Worm (Caenorhabditis elegans): ENCODE results near the gene F02C12.2.

F02C12.2 gene

DNA sequence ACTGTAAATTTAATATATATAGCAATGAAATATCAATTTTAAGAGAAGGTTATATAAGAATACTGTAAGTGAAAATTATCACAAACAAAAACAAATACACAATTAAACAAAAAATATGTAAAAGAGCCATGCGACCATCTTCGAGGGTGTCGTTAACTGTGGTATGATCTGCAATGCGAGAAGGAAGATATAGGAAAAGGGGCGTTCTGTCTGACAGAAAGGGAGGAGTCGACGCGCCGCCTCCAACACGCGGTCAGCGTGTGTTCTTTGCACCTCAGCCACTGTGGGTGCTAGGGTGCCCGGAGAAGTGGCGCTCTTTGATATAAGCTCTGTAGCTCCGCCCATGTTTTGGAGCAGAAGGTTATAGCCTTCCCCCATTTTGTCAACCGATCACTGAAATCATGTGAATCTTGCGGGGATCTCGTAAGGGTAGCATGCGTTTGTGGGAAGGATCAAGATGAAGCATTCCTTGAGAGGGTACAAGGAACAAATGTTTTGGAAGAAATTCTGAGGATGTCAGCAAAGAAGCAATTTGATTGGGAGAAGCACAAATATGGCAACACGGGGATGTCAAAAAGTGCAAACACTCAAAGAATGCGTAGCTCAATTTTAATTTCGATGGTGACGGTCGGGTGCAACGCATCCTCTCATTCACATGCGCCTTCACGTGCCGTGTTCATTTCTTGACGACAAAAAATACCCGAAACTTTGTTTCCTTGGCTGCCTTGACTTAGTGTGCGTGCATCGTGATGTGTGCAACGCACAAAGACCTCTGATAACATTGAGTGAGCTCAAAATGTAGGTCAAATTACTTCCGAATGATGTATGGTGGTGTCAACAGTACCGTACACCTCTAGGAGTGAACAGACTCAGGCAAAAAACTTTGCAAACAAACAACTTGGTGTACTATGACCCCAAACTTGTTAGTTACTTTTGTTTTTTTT is 48.0 kb downstream of the F02C12.2 start, which contains the start of gene mxl-3 (continued):
- TF ChIP-seq Y53F4B.3 (GFP tag; IDR thresholded peaks at IDR 0.05) (no peak), chd-7 (tag; optimal IDR thresholded peaks at IDR 0.05) (peak; percentile 36), ceh-100 (GFP tag; IDR thresholded peaks at IDR 0.05) (no peak), athp-1 (tag; optimal IDR thresholded peaks at IDR 0.05) (no peak), xnd-1 (tag; optimal IDR thresholded peaks at IDR 0.05) (no peak), ztf-18 (tag; optimal IDR thresholded peaks at IDR 0.05) (no peak), F23B12.7 (tag; optimal IDR thresholded peaks at IDR 0.05; ENCODE audit: insufficient read depth) (no peak), tlf-1 (GFP tag; optimal IDR thresholded peaks at IDR 0.05) (no peak), F49E8.2 (tag; optimal IDR thresholded peaks at IDR 0.05; ENCODE audit: insufficient read depth) (no peak), ets-4 (GFP tag; optimal IDR thresholded peaks at IDR 0.05) (no peak)

DNA sequence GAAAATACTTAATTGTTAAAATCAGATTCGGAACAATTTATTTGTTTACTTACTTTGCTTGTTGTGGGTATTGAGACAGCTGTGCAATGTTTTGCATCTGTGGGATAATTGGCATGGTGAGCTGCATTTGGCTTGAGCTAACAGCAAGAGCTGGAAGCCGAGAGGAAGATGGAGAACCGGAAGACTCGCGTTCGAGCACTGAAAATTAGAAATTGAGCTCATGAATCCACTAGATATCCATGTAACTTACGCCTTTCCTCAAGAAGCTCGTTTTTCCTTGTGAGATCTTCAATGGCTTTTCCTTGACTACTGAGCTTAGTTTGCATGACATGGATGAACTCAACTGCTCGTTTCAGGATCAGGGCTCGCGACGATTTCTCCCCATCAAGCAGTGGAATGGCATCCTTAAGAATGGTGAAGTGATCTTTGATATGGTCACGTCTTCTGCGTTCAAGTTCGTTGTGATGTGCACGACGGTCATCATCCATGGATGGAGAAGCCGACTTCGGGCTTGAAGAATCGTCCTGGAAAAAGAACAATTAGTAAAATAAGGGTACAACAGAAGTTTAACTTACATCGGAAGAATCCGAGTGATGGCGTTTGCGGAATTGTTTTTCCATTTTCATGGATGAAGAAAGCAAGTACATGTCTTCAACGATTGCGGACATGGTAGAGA is 48.9 kb downstream of the F02C12.2 start:
- peak; percentile 16 for TF ChIP-seq fkh-3 (tag; optimal IDR thresholded peaks at IDR 0.05)
- no peak for TF ChIP-seq ztf-28 (GFP tag; IDR thresholded peaks at IDR 0.05)
- peak; percentile 22 for TF ChIP-seq Y53G8AR.9 (GFP tag; conservative IDR thresholded peaks at IDR 0.05)
- TF ChIP-seq repo-1 (tag; optimal IDR thresholded peaks at IDR 0.05) = peak; percentile 73
- TF ChIP-seq ama-1 (optimal IDR thresholded peaks at IDR 0.05) = peak; percentile 84
- no peak for TF ChIP-seq ama-1 (GFP tag; optimal IDR thresholded peaks at IDR 0.05)
- peak in 1 of 3 experiments; percentile 57 for TF ChIP-seq lin-35 (GFP tag; optimal IDR thresholded peaks at IDR 0.05)
- no peak for TF ChIP-seq F22D6.2 (tag; optimal IDR thresholded peaks at IDR 0.05)
- peak; percentile 71; the same call in 1 of the 2 replicates for TF ChIP-seq Y56A3A.18 (GFP tag; IDR thresholded peaks at IDR 0.05)

DNA sequence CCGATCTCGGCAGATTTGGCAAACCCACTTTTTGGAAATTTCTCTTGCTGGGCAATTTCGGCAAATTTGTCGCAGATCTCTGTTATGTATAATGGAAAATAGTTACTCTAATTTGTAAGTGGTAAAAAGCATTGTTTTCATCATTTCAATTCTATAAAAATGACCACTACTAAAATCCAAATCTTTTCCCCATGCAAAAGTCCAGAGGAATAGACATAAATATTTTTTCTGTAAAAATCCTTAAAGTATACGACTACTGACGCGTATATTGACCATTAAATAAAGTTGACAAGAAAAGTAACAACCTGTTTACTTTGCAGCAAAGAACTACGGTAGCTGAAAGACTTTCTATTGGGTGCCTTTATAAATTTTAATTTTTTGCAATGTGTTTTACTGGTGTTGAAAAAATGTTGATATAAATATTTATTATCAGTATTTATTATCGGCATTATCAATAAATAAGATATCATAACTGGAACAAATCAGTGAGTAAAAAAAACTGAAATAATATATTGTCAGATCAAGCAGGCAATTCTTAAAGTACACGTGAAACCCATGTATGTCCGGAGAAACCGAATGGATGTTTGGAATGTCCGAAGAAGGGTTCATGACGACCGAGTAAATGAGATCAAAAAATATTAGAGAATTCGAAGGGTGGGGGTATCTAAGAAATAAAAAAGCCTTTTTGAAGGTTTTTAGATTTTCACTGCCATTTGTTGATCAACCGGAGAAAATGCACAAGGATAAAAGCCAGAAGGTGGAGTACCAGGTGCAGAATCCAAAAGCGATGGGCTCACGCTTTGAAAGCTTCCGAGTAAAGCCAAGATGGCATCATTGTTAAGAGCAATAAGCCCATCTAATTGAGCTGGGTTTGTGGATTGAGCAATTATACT is 49.6 kb downstream of the F02C12.2 start:
- TF ChIP-seq attf-5 (GFP tag; optimal IDR thresholded peaks at IDR 0.05) = peak; percentile 43
- TF ChIP-seq B0019.2 (GFP tag; conservative IDR thresholded peaks at IDR 0.05) = no peak
- TF ChIP-seq Y56A3A.18 (GFP tag; IDR thresholded peaks at IDR 0.05) = peak; percentile 44
- TF ChIP-seq ZK185.1 (tag; optimal IDR thresholded peaks at IDR 0.05; ENCODE audit: poor library complexity, severe bottlenecking) = peak; percentile 45
- TF ChIP-seq Y53G8AR.9 (GFP tag; conservative IDR thresholded peaks at IDR 0.05) = peak; percentile 80
- no peak for TF ChIP-seq snpc-3.4 (tag; optimal IDR thresholded peaks at IDR 0.05)
- TF ChIP-seq madf-6 (GFP tag; IDR thresholded peaks at IDR 0.05) = peak; percentile 36; the same call in 1 of the 2 replicates
- TF ChIP-seq K11D2.4 (GFP tag; IDR thresholded peaks at IDR 0.05) = peak; percentile 54; the same call in 1 of the 2 replicates
- peak; percentile 94 for TF ChIP-seq ama-1 (optimal IDR thresholded peaks at IDR 0.05)
- no peak for TF ChIP-seq ama-1 (GFP tag; optimal IDR thresholded peaks at IDR 0.05)
- peak; percentile 18 for TF ChIP-seq B0261.1 (tag; optimal IDR thresholded peaks at IDR 0.05)
- TF ChIP-seq Y53F4B.3 (GFP tag; IDR thresholded peaks at IDR 0.05) = no peak
- TF ChIP-seq zim-3 (tag; optimal IDR thresholded peaks at IDR 0.05) = peak; percentile 83
- no peak for TF ChIP-seq Y95B8A.8 (GFP tag; IDR thresholded peaks at IDR 0.05)
- TF ChIP-seq let-607 (tag; optimal IDR thresholded peaks at IDR 0.05) = peak in 1 of 2 experiments; percentile 63
- TF ChIP-seq ztf-6 (GFP tag; IDR thresholded peaks at IDR 0.05) = no peak
- TF ChIP-seq repo-1 (tag; optimal IDR thresholded peaks at IDR 0.05) = peak; percentile 88
- peak; percentile 36; the same call in 1 of the 2 replicates for TF ChIP-seq hsf-1 (GFP tag; IDR thresholded peaks at IDR 0.05)
- peak; percentile 83 for TF ChIP-seq nfyb-1 (GFP tag; IDR thresholded peaks at IDR 0.05)
- TF ChIP-seq C06A6.2 (GFP tag; conservative IDR thresholded peaks at IDR 0.05) = 0 out of 2 replicates have a peak, but pooled peaks have one; percentile 11
- TF ChIP-seq F52B5.7 (tag; optimal IDR thresholded peaks at IDR 0.05) = no peak
- 0 out of 2 replicates have a peak, but pooled peaks have one; percentile 24 for TF ChIP-seq madf-3 (GFP tag; IDR thresholded peaks at IDR 0.05)
- peak; percentile 28; the same call in 1 of the 2 replicates for TF ChIP-seq ekl-4 (GFP tag; IDR thresholded peaks at IDR 0.05)
- no peak for TF ChIP-seq rec-8 (tag; optimal IDR thresholded peaks at IDR 0.05)
- TF ChIP-seq fkh-3 (tag; optimal IDR thresholded peaks at IDR 0.05) = no peak
- peak; percentile 7 for TF ChIP-seq athp-1 (tag; optimal IDR thresholded peaks at IDR 0.05)
- peak; percentile 62 for TF ChIP-seq F22D6.2 (tag; optimal IDR thresholded peaks at IDR 0.05)
- TF ChIP-seq die-1 (tag; optimal IDR thresholded peaks at IDR 0.05) = peak; percentile 13
